Worm (Caenorhabditis elegans) whole organism, L2 larva: ENCODE results near the gene E04F6.6.

Experiments
- ZK546.5 ChIP-seq: sonication (generic microtip); optimal IDR thresholded peaks from 2 replicates; lab custom pipeline; 2017; ENCODE audit warnings: missing biosample characterization, missing genetic modification characterization
- ama-1 ChIP-seq: fragments of 150-350 bp; optimal IDR thresholded peaks from 2 replicates; lab custom pipeline; 2018; ENCODE audit warnings: inconsistent platforms
- egl-27 ChIP-seq: sonication (generic microtip); optimal IDR thresholded peaks from 3 replicates; lab custom pipeline; 2017; ENCODE audit warnings: missing biosample characterization, missing genetic modification reagents, missing genetic modification characterization
- elt-3 ChIP-seq: sonication (generic microtip); optimal IDR thresholded peaks from 2 replicates; lab custom pipeline; 2017; ENCODE audit warnings: missing biosample characterization, missing genetic modification characterization
- fos-1 ChIP-seq: fragments of 150-350 bp; optimal IDR thresholded peaks from 2 replicates; lab custom pipeline; 2014; ENCODE audit warnings: missing biosample characterization, missing genetic modification characterization
- mbf-1 ChIP-seq: sonication (generic microtip); optimal IDR thresholded peaks from 2 replicates; lab custom pipeline; 2017; ENCODE audit warnings: missing biosample characterization, missing genetic modification characterization
- nhr-11 ChIP-seq: fragments of 150-350 bp; optimal IDR thresholded peaks from 2 replicates; lab custom pipeline; 2014; ENCODE audit warnings: missing biosample characterization, missing genetic modification characterization
- nhr-77 ChIP-seq: fragments of 150-350 bp; optimal IDR thresholded peaks from 2 replicates; lab custom pipeline; 2014; ENCODE audit warnings: missing biosample characterization, missing genetic modification characterization
- snpc-4 ChIP-seq: fragments of 150-350 bp; optimal IDR thresholded peaks from 2 replicates; lab custom pipeline; 2014; ENCODE audit warnings: missing biosample characterization, missing genetic modification characterization
- ztf-11 ChIP-seq: sonication (generic microtip); optimal IDR thresholded peaks from 2 replicates; lab custom pipeline; 2017; ENCODE audit warnings: missing biosample characterization, missing genetic modification characterization

DNA sequence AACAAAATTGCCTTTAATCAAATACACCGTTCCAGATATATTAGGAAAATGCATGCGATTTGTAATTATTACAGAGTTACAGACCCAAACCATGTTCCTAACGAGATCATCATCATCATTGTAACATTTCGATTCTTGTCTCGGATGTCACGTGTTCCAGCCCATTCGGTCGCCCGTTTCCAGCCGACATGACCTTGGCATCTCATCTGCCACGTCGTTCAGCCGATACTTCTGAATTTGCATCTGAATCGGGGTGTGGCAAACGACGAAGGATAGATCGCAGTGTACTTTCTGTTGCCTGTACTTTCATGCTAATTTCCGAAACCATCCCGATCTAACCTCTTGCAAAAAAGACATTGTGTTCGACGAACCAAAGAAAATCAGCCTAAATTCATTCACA lies 40.3 kb upstream of the E04F6.6 start:
- TF ChIP-seq ztf-11 (tag; lab: Kevin White, UChicago) (no peak), nhr-11 (tag; lab: Kevin White, UChicago) (no peak), fos-1 (tag; lab: Kevin White, UChicago) (no peak), ama-1 (lab: Kevin White, UChicago) (no peak), snpc-4 (tag; lab: Kevin White, UChicago) (no peak), ZK546.5 (tag; lab: Kevin White, UChicago) (no peak), nhr-77 (no peak), elt-3 (tag; lab: Kevin White, UChicago) (no peak), mbf-1 (tag; lab: Kevin White, UChicago) (no peak), egl-27 (tag; lab: Kevin White, UChicago) (no peak)
